Worm (Caenorhabditis elegans) whole organism, L4 larva: ENCODE data around the gene Y97E10AR.3.

Source experiments
- F26F4.8 ChIP-seq: fragments of 200-800 bp; sonication (Bioruptor generic); conservative IDR thresholded peaks from 2 replicates; pipeline ENCODE4 v1.3.6; 2022; ENCODE audit warnings: missing genetic modification characterization, missing compliant biosample characterization
- F37D6.2 ChIP-seq: sonication (generic microtip); optimal IDR thresholded peaks from 2 replicates; lab custom pipeline; 2016; ENCODE audit warnings: mild to moderate bottlenecking, missing genetic modification characterization, missing compliant biosample characterization
- F44E2.7 ChIP-seq: fragments of 200-800 bp; sonication (Bioruptor generic); IDR thresholded peaks from 2 replicates; pipeline ENCODE4 v2.1.2; 2022; ENCODE audit warnings: missing genetic modification characterization, missing compliant biosample characterization
- F49E8.2 ChIP-seq: sonication (generic microtip); optimal IDR thresholded peaks from 2 replicates; lab custom pipeline; 2016; ENCODE audit warnings: missing compliant biosample characterization, mild to moderate bottlenecking, missing genetic modification characterization, borderline replicate concordance
- Y48G9A.11 ChIP-seq: fragments of 200-800 bp; sonication (Bioruptor generic); IDR thresholded peaks from 2 replicates; pipeline ENCODE4 v1.3.6; 2022; ENCODE audit warnings: missing genetic modification reagents, missing genetic modification characterization, missing compliant biosample characterization
- Y5F2A.4 ChIP-seq: fragments of 200-800 bp; sonication (Bioruptor generic); optimal IDR thresholded peaks from 2 replicates; lab custom pipeline; 2018; ENCODE audit warnings: mild to moderate bottlenecking, missing genetic modification characterization, missing compliant biosample characterization
- aha-1 ChIP-seq: fragments of 150-350 bp; peaks from one replicate; lab custom pipeline; 2014; ENCODE audit warnings: missing biosample characterization, missing genetic modification characterization
- ama-1 ChIP-seq: fragments of 150-350 bp; optimal IDR thresholded peaks from 2 replicates; lab custom pipeline; 2014; ENCODE audit warnings: inconsistent platforms, mixed read lengths
- attf-4 ChIP-seq: sonication (generic microtip); optimal IDR thresholded peaks from 3 replicates; lab custom pipeline; 2017; ENCODE audit warnings: missing biosample characterization, missing genetic modification characterization
- ceh-32 ChIP-seq: sonication (generic microtip); optimal IDR thresholded peaks from 2 replicates; lab custom pipeline; 2016; ENCODE audit warnings: mild to moderate bottlenecking, missing genetic modification characterization, missing compliant biosample characterization; ENCODE audit not compliant: poor library complexity
- ceh-62 ChIP-seq: sonication (generic microtip); optimal IDR thresholded peaks from 2 replicates; lab custom pipeline; 2017; ENCODE audit warnings: missing biosample characterization, missing genetic modification characterization
- ces-1 ChIP-seq: fragments of 150-350 bp; sonication (generic microtip); optimal IDR thresholded peaks from 4 replicates; lab custom pipeline; 2014; ENCODE audit warnings: missing biosample characterization, missing genetic modification reagents, missing genetic modification characterization
- cey-2 ChIP-seq: sonication (generic microtip); optimal IDR thresholded peaks from 3 replicates; lab custom pipeline; 2017; ENCODE audit warnings: missing genetic modification characterization, mild to moderate bottlenecking, missing compliant biosample characterization, antibody characterized with exemption, borderline replicate concordance; ENCODE audit not compliant: insufficient read depth
- daf-12 ChIP-seq: fragments of 150-350 bp; optimal IDR thresholded peaks from 2 replicates; lab custom pipeline; 2014; ENCODE audit warnings: missing biosample characterization, missing genetic modification reagents, missing genetic modification characterization
- daf-16 ChIP-seq, 3 experiments: sonication (generic microtip); optimal IDR thresholded peaks; 2 replicates each; lab custom pipeline; 2016 to 2017; ENCODE audit warnings: missing genetic modification characterization in 3 of 3, missing genetic modification reagents in 3 of 3, mild to moderate bottlenecking in 2 of 3, missing compliant biosample characterization in 2 of 3, missing biosample characterization in 1 of 3, moderate library complexity in 1 of 3
- dmd-6 ChIP-seq: fragments of 200-800 bp; sonication (Bioruptor generic); IDR thresholded peaks from 2 replicates; pipeline ENCODE4 v1.3.6; 2022; ENCODE audit warnings: missing genetic modification reagents, missing genetic modification characterization, missing compliant biosample characterization
- duxl-1 ChIP-seq: sonication (generic microtip); optimal IDR thresholded peaks from 2 replicates; lab custom pipeline; 2016; ENCODE audit warnings: mild to moderate bottlenecking, missing genetic modification characterization, moderate library complexity, missing compliant biosample characterization; ENCODE audit not compliant: poor library complexity
- dve-1 ChIP-seq: sonication (generic microtip); optimal IDR thresholded peaks from 2 replicates; lab custom pipeline; 2017; ENCODE audit warnings: antibody characterized with exemption, mild to moderate bottlenecking, missing genetic modification characterization, missing compliant biosample characterization; ENCODE audit not compliant: insufficient read depth
- egl-27 ChIP-seq: sonication (generic microtip); optimal IDR thresholded peaks from 3 replicates; lab custom pipeline; 2017; ENCODE audit warnings: missing biosample characterization, missing genetic modification reagents, missing genetic modification characterization
- egl-43 ChIP-seq: fragments of 200-800 bp; sonication (Bioruptor generic); IDR thresholded peaks from 2 replicates; pipeline ENCODE4 v1.3.6; 2022; ENCODE audit warnings: missing genetic modification reagents, missing genetic modification characterization, missing compliant biosample characterization
- hif-1 ChIP-seq, 2 experiments: sonication (generic microtip); optimal IDR thresholded peaks; 2 replicates each; lab custom pipeline; 2016 to 2017; ENCODE audit warnings: missing compliant biosample characterization in 2 of 2, missing genetic modification characterization in 2 of 2, missing genetic modification reagents in 2 of 2, missing genotype in 2 of 2, mild to moderate bottlenecking in 1 of 2
- hlh-11 ChIP-seq: fragments of 200-800 bp; sonication (Bioruptor generic); optimal IDR thresholded peaks from 2 replicates; lab custom pipeline; 2018; ENCODE audit warnings: mild to moderate bottlenecking, missing genetic modification characterization, missing compliant biosample characterization
- hmg-1.1 ChIP-seq: fragments of 200-800 bp; sonication (Bioruptor generic); IDR thresholded peaks from 2 replicates; pipeline ENCODE4 v1.3.6; 2022; ENCODE audit warnings: missing genetic modification reagents, missing genetic modification characterization, missing compliant biosample characterization
- lin-1 ChIP-seq: fragments of 200-800 bp; sonication (Bioruptor generic); IDR thresholded peaks from 2 replicates; pipeline ENCODE4 v1.3.6; 2022; ENCODE audit warnings: missing genetic modification reagents, missing genetic modification characterization, missing compliant biosample characterization
- lin-13 ChIP-seq: fragments of 150-350 bp; optimal IDR thresholded peaks from 2 replicates; lab custom pipeline; 2014; ENCODE audit warnings: missing biosample characterization, missing genetic modification reagents, missing genetic modification characterization
- lin-38 ChIP-seq: fragments of 200-800 bp; sonication (Bioruptor generic); IDR thresholded peaks from 2 replicates; pipeline ENCODE4 v1.3.6; 2022; ENCODE audit warnings: missing genetic modification reagents, missing genetic modification characterization, missing compliant biosample characterization
- lsy-2 ChIP-seq, 2 experiments: fragments of 150-350 bp in 1 of 2; sonication (generic microtip) in 1 of 2; optimal IDR thresholded peaks; 2 replicates each; lab custom pipeline; 2014 to 2017; ENCODE audit warnings: missing biosample characterization in 2 of 2, missing genetic modification characterization in 2 of 2
- madf-5 ChIP-seq, 2 experiments: fragments of 200-800 bp; sonication (Bioruptor generic); IDR thresholded peaks; 2 replicates each; pipeline ENCODE4 v1.3.6; 2022; ENCODE audit warnings: missing compliant biosample characterization in 2 of 2, missing genetic modification characterization in 2 of 2
- mep-1 ChIP-seq: fragments of 150-350 bp; sonication (generic microtip); optimal IDR thresholded peaks from 3 replicates; lab custom pipeline; 2014; ENCODE audit warnings: missing biosample characterization, missing genetic modification characterization
- mxl-3 ChIP-seq: fragments of 200-800 bp; sonication (Bioruptor generic); optimal IDR thresholded peaks from 2 replicates; lab custom pipeline; 2018; ENCODE audit warnings: mild to moderate bottlenecking, missing genetic modification characterization, missing compliant biosample characterization
- nhr-10 ChIP-seq: fragments of 150-350 bp; optimal IDR thresholded peaks from 2 replicates; lab custom pipeline; 2014; ENCODE audit warnings: missing biosample characterization, missing genetic modification characterization
- nhr-11 ChIP-seq: fragments of 150-350 bp; optimal IDR thresholded peaks from 2 replicates; lab custom pipeline; 2014; ENCODE audit warnings: missing biosample characterization, missing genetic modification characterization
- nhr-25 ChIP-seq: sonication (generic microtip); optimal IDR thresholded peaks from 2 replicates; lab custom pipeline; 2017; ENCODE audit warnings: missing genetic modification characterization, mild to moderate bottlenecking, missing compliant biosample characterization, antibody characterized with exemption, moderate library complexity, borderline replicate concordance; ENCODE audit not compliant: insufficient read depth
- nhr-28 ChIP-seq: fragments of 150-350 bp; optimal IDR thresholded peaks from 2 replicates; lab custom pipeline; 2014; ENCODE audit warnings: missing biosample characterization, missing genetic modification characterization
- nhr-42 ChIP-seq: fragments of 200-800 bp; sonication (Bioruptor generic); IDR thresholded peaks from 2 replicates; pipeline ENCODE4 v1.3.6; 2022; ENCODE audit warnings: missing genetic modification characterization, missing compliant biosample characterization
- nhr-48 ChIP-seq: sonication (generic microtip); optimal IDR thresholded peaks from 2 replicates; lab custom pipeline; 2016; ENCODE audit warnings: mild to moderate bottlenecking, missing genetic modification characterization, missing compliant biosample characterization
- nhr-6 ChIP-seq: fragments of 150-350 bp; optimal IDR thresholded peaks from 2 replicates; lab custom pipeline; 2014; ENCODE audit warnings: missing biosample characterization, missing genetic modification characterization
- pha-4 ChIP-seq, 2 experiments: fragments of 150-350 bp in 1 of 2; fragments of 200-800 bp in 1 of 2; sonication (Bioruptor generic) in 1 of 2; IDR thresholded peaks in 1 of 2; optimal IDR thresholded peaks in 1 of 2; 2 replicates each; pipeline versions ENCODE4 v1.3.6 to Lab custom; 2014 to 2022; ENCODE audit warnings: missing genetic modification characterization in 2 of 2, missing genetic modification reagents in 2 of 2, missing biosample characterization in 1 of 2, missing compliant biosample characterization in 1 of 2
- rbr-2 ChIP-seq: sonication (generic microtip); optimal IDR thresholded peaks from 2 replicates; lab custom pipeline; 2016; ENCODE audit warnings: missing genotype, missing genetic modification characterization, missing compliant biosample characterization
- saeg-2 ChIP-seq: fragments of 200-800 bp; sonication (Bioruptor generic); IDR thresholded peaks from 2 replicates; pipeline ENCODE4 v1.3.6; 2022; ENCODE audit warnings: missing genetic modification reagents, missing genetic modification characterization, missing compliant biosample characterization
- set-16 ChIP-seq: fragments of 200-800 bp; sonication (Bioruptor generic); IDR thresholded peaks from 2 replicates; pipeline ENCODE4 v1.3.6; 2022; ENCODE audit warnings: missing genetic modification reagents, missing genetic modification characterization, missing compliant biosample characterization
- snpc-4 ChIP-seq: fragments of 150-350 bp; optimal IDR thresholded peaks from 2 replicates; lab custom pipeline; 2014; ENCODE audit warnings: missing biosample characterization, missing genetic modification characterization
- tra-1 ChIP-seq: fragments of 200-800 bp; sonication (Bioruptor generic); IDR thresholded peaks from 2 replicates; pipeline ENCODE4 v1.3.6; 2022; ENCODE audit warnings: missing genetic modification reagents, missing genetic modification characterization, missing compliant biosample characterization
- unc-39 ChIP-seq: sonication (generic microtip); optimal IDR thresholded peaks from 2 replicates; lab custom pipeline; 2017; ENCODE audit warnings: missing biosample characterization, missing genetic modification characterization
- zfp-2 ChIP-seq: sonication (generic microtip); optimal IDR thresholded peaks from 2 replicates; lab custom pipeline; 2016; ENCODE audit warnings: mild to moderate bottlenecking, missing genetic modification characterization, missing compliant biosample characterization
- zfp-3 ChIP-seq: fragments of 200-800 bp; sonication (Bioruptor generic); conservative IDR thresholded peaks from 2 replicates; pipeline ENCODE4 v1.3.6; 2022; ENCODE audit warnings: missing genetic modification reagents, missing genetic modification characterization, missing compliant biosample characterization
- zip-11 ChIP-seq: fragments of 200-800 bp; sonication (Bioruptor generic); IDR thresholded peaks from 2 replicates; pipeline ENCODE4 v1.3.6; 2022; ENCODE audit warnings: missing genetic modification characterization, missing compliant biosample characterization

Gene Y97E10AR.3

DNA sequence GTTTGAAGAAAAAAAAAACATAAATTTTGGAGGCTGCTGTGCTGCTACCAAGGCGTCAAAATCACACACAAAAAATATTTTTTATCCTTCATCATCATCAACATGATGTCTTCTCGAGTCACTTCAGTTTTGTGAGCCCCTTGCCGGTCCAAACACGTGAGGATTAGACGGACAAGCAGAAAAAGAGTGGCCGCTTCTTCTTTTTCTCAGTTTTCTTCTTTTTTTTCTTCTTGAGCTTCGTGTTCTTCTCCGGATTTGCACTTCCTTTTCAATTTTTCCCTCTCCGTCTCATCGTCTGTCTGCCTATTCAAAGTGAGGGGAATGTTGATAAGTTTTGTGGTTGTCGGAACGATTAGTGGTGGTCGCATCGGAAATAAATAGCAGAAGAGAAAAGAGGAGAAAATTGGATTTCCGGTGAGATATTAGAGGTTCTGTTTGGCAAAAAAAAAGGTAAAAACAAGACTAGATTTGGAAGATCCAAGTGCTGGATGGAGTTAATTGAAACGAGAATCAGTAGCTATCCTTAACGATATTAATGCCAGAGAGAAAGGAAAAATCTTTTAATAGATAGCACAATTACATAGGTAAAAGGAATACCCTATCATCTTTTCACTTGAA lies 26.8 kb downstream of the Y97E10AR.3 start (continued):
- no peak for TF ChIP-seq zfp-3 (GFP tag; lab: Robert Waterston, UW)
- TF ChIP-seq F49E8.2, result no peak
- TF ChIP-seq mxl-3, result no peak

DNA sequence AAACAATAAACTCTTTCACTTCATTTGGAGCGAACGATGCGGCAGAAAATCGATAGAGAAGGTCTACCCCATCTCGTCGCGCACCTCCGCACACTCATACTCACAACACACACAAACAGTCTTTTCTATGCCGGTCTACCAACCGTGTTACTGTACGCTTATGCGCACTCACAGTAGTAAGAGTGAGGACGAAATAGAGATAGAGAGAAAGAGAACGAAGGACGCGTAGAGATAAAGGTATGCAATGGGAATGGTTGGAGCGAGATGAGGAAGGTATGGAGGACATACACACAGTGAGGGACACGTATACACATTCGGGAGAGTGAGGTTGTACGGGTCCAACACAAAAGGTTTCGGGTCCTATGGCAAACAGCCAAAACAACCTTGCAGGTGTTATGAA lies 28.5 kb downstream of the Y97E10AR.3 start:
- no peak for TF ChIP-seq ceh-32 (tag; lab: Kevin White, UChicago)
- 0 out of 2 replicates have a peak, but pooled peaks have one; percentile 35 for TF ChIP-seq F44E2.7 (GFP tag; lab: Robert Waterston, UW)
- TF ChIP-seq mep-1 (tag; lab: Kevin White, UChicago), result peak; percentile 64
- TF ChIP-seq ama-1 (lab: Kevin White, UChicago), result no peak
- peak; percentile 75 for TF ChIP-seq nhr-28
- TF ChIP-seq daf-12 (tag; lab: Kevin White, UChicago), result no peak
- TF ChIP-seq cey-2 (tag; lab: Kevin White, UChicago), result no peak
- no peak for TF ChIP-seq zfp-3 (GFP tag; lab: Robert Waterston, UW)
- TF ChIP-seq hmg-1.1, result peak; percentile 52; the same call in 1 of the 2 replicates
- TF ChIP-seq F26F4.8 (GFP tag; lab: Robert Waterston, UW), result no peak
- no peak for TF ChIP-seq attf-4 (tag; lab: Kevin White, UChicago)
- peak in 1 of 2 experiments; percentile 54 for TF ChIP-seq lsy-2 (tag; optimal IDR thresholded peaks at IDR 0.05; lab: Kevin White, UChicago)
- TF ChIP-seq zip-11, result no peak
- no peak for TF ChIP-seq unc-39 (tag; lab: Kevin White, UChicago)
- no peak for TF ChIP-seq snpc-4 (tag; lab: Kevin White, UChicago)
- TF ChIP-seq saeg-2 (GFP tag; lab: Robert Waterston, UW), result no peak
- peak; percentile 52 for TF ChIP-seq hlh-11 (tag; lab: Kevin White, UChicago)
- no peak for TF ChIP-seq set-16 (GFP tag; lab: Robert Waterston, UW)
- TF ChIP-seq nhr-42 (GFP tag; lab: Robert Waterston, UW), result no peak
- no peak for TF ChIP-seq nhr-11 (tag; lab: Kevin White, UChicago)
- no peak for TF ChIP-seq tra-1 (GFP tag; lab: Robert Waterston, UW)
- TF ChIP-seq nhr-6 (tag; lab: Kevin White, UChicago), result peak; percentile 41
- TF ChIP-seq lin-13 (GFP tag; lab: Kevin White, UChicago), result no peak
- no peak for TF ChIP-seq lin-1 (GFP tag; lab: Robert Waterston, UW)
- TF ChIP-seq pha-4 (GFP tag; IDR thresholded peaks at IDR 0.05; lab: Robert Waterston, UW), result no peak
- peak; percentile 0 for TF ChIP-seq pha-4 (tag; optimal IDR thresholded peaks at IDR 0.05; lab: Kevin White, UChicago)
- no peak for TF ChIP-seq zfp-2 (tag; lab: Kevin White, UChicago)
- TF ChIP-seq duxl-1 (tag; lab: Kevin White, UChicago), result no peak
- TF ChIP-seq F37D6.2 (tag; lab: Kevin White, UChicago), result no peak
- TF ChIP-seq F49E8.2, result no peak
- TF ChIP-seq ceh-62, result no peak
- 0 out of 2 replicates have a peak, but pooled peaks have one; percentile 49 for TF ChIP-seq egl-43 (GFP tag; lab: Robert Waterston, UW)
- no peak for TF ChIP-seq egl-27 (tag; lab: Kevin White, UChicago)
- TF ChIP-seq madf-5 (GFP tag; IDR thresholded peaks at IDR 0.05; lab: Robert Waterston, UW), result no peak
- 0 out of 2 replicates have a peak, but pooled peaks have one; percentile 9 for TF ChIP-seq dmd-6 (GFP tag; lab: Robert Waterston, UW)
- TF ChIP-seq ces-1, result no peak
- peak; percentile 21 for TF ChIP-seq rbr-2 (tag; lab: Kevin White, UChicago)
- no peak for TF ChIP-seq lin-38
- TF ChIP-seq daf-16 (GFP tag; optimal IDR thresholded peaks at IDR 0.05; lab: Kevin White, UChicago), result no peak
- TF ChIP-seq daf-16 (tag; optimal IDR thresholded peaks at IDR 0.05; lab: Kevin White, UChicago), result peak; percentile 36
- TF ChIP-seq nhr-25 (tag; lab: Kevin White, UChicago), result peak; percentile 85
- no peak for TF ChIP-seq aha-1 (tag; lab: Kevin White, UChicago)
- no peak for TF ChIP-seq hif-1 (tag; optimal IDR thresholded peaks at IDR 0.05; lab: Kevin White, UChicago)
- no peak for TF ChIP-seq Y5F2A.4
- no peak for TF ChIP-seq nhr-48 (tag; lab: Kevin White, UChicago)
- TF ChIP-seq Y48G9A.11, result no peak
- no peak for TF ChIP-seq nhr-10 (tag; lab: Kevin White, UChicago)
- TF ChIP-seq dve-1 (tag; lab: Kevin White, UChicago), result peak; percentile 78
